Fruit fly (Drosophila melanogaster): Measurements from ENCODE around the gene Or33b.

The Or33b gene

dm6 chr2L:11935881-11936280 lies at the start of gene Or33b:
TSS of gene Or33b (plus strand) at chr2L:11936181.
- no peak for TF ChIP-seq usp (GFP tag; optimal IDR thresholded peaks at IDR 0.05)
- TF ChIP-seq Dll (optimal IDR thresholded peaks at IDR 0.05): no peak
- no peak for TF ChIP-seq CG8478 (optimal IDR thresholded peaks at IDR 0.05)
- no peak for TF ChIP-seq psq (optimal IDR thresholded peaks at IDR 0.05)
- TF ChIP-seq pan (optimal IDR thresholded peaks at IDR 0.05): no peak
- TF ChIP-seq EcR (GFP tag; optimal IDR thresholded peaks at IDR 0.05): no peak

dm6 chr2L:11893269-11893668 lies 42.7 kb upstream of the Or33b start:
- TF ChIP-seq pan (optimal IDR thresholded peaks at IDR 0.05): no peak
- no peak for TF ChIP-seq EcR (GFP tag; optimal IDR thresholded peaks at IDR 0.05)
- TF ChIP-seq CG8478 (optimal IDR thresholded peaks at IDR 0.05): no peak
- no peak for TF ChIP-seq usp (GFP tag; optimal IDR thresholded peaks at IDR 0.05)
- TF ChIP-seq Dll (optimal IDR thresholded peaks at IDR 0.05): no peak
- TF ChIP-seq psq (optimal IDR thresholded peaks at IDR 0.05): no peak

dm6 chr2L:11902483-11902882 lies 33.5 kb upstream of the Or33b start:
- TF ChIP-seq EcR (GFP tag; optimal IDR thresholded peaks at IDR 0.05) (no peak), pan (optimal IDR thresholded peaks at IDR 0.05) (no peak), psq (optimal IDR thresholded peaks at IDR 0.05) (no peak), Dll (optimal IDR thresholded peaks at IDR 0.05) (no peak), usp (GFP tag; optimal IDR thresholded peaks at IDR 0.05) (no peak), CG8478 (optimal IDR thresholded peaks at IDR 0.05) (no peak)

dm6 chr2L:11903335-11903734 lies 32.6 kb upstream of the Or33b start:
- no peak for TF ChIP-seq EcR (GFP tag; optimal IDR thresholded peaks at IDR 0.05)
- no peak for TF ChIP-seq pan (optimal IDR thresholded peaks at IDR 0.05)
- TF ChIP-seq CG8478 (optimal IDR thresholded peaks at IDR 0.05): no peak
- TF ChIP-seq Dll (optimal IDR thresholded peaks at IDR 0.05): no peak
- TF ChIP-seq psq (optimal IDR thresholded peaks at IDR 0.05): no peak
- TF ChIP-seq usp (GFP tag; optimal IDR thresholded peaks at IDR 0.05): no peak

- TF ChIP-seq CG8478 (optimal IDR thresholded peaks at IDR 0.05): no peak
- TF ChIP-seq EcR (GFP tag; optimal IDR thresholded peaks at IDR 0.05): no peak
- no peak for TF ChIP-seq Dll (optimal IDR thresholded peaks at IDR 0.05)
- no peak for TF ChIP-seq psq (optimal IDR thresholded peaks at IDR 0.05)
- no peak for TF ChIP-seq usp (GFP tag; optimal IDR thresholded peaks at IDR 0.05)
- no peak for TF ChIP-seq pan (optimal IDR thresholded peaks at IDR 0.05)
Observed at dm6 chr2L:11904181-11904580, 31.8 kb upstream of the Or33b start.

- TF ChIP-seq Dll (optimal IDR thresholded peaks at IDR 0.05) (no peak), usp (GFP tag; optimal IDR thresholded peaks at IDR 0.05) (no peak), psq (optimal IDR thresholded peaks at IDR 0.05) (no peak), pan (optimal IDR thresholded peaks at IDR 0.05) (no peak), EcR (GFP tag; optimal IDR thresholded peaks at IDR 0.05) (no peak), CG8478 (optimal IDR thresholded peaks at IDR 0.05) (no peak)
Observed at dm6 chr2L:11928464-11928863, 7.5 kb upstream of the Or33b start, which contains the start of gene Pde1c. TSS of gene Pde1c (minus strand) at chr2L:11928572.

- TF ChIP-seq Dll (optimal IDR thresholded peaks at IDR 0.05): no peak
- no peak for TF ChIP-seq EcR (GFP tag; optimal IDR thresholded peaks at IDR 0.05)
- TF ChIP-seq usp (GFP tag; optimal IDR thresholded peaks at IDR 0.05): no peak
- no peak for TF ChIP-seq psq (optimal IDR thresholded peaks at IDR 0.05)
- TF ChIP-seq CG8478 (optimal IDR thresholded peaks at IDR 0.05): no peak
- no peak for TF ChIP-seq pan (optimal IDR thresholded peaks at IDR 0.05)
Observed at dm6 chr2L:11931603-11932002, 4.4 kb upstream of the Or33b start.

- no peak for TF ChIP-seq EcR (GFP tag; optimal IDR thresholded peaks at IDR 0.05)
- TF ChIP-seq psq (optimal IDR thresholded peaks at IDR 0.05): no peak
- TF ChIP-seq Dll (optimal IDR thresholded peaks at IDR 0.05): no peak
- TF ChIP-seq pan (optimal IDR thresholded peaks at IDR 0.05): no peak
- TF ChIP-seq CG8478 (optimal IDR thresholded peaks at IDR 0.05): no peak
- TF ChIP-seq usp (GFP tag; optimal IDR thresholded peaks at IDR 0.05): no peak
Observed at dm6 chr2L:11934205-11934604, 1.8 kb upstream of the Or33b start, which contains the start of gene Or33a. TSS of gene Or33a (plus strand) at chr2L:11934505.

- TF ChIP-seq EcR (GFP tag; optimal IDR thresholded peaks at IDR 0.05) (no peak), usp (GFP tag; optimal IDR thresholded peaks at IDR 0.05) (no peak), CG8478 (optimal IDR thresholded peaks at IDR 0.05) (no peak), pan (optimal IDR thresholded peaks at IDR 0.05) (no peak), psq (optimal IDR thresholded peaks at IDR 0.05) (no peak), Dll (optimal IDR thresholded peaks at IDR 0.05) (no peak)
Observed at dm6 chr2L:11937669-11938068, 1.7 kb downstream of the Or33b start, which contains the start of gene Or33c. TSS of gene Or33c (plus strand) at chr2L:11937969.

- no peak for TF ChIP-seq pan (optimal IDR thresholded peaks at IDR 0.05)
Observed at dm6 chr2L:11940620-11941019, 4.6 kb downstream of the Or33b start.

dm6 chr2L:11942265-11942664 lies 6.3 kb downstream of the Or33b start:
- TF ChIP-seq EcR (GFP tag; optimal IDR thresholded peaks at IDR 0.05): no peak
- TF ChIP-seq Dll (optimal IDR thresholded peaks at IDR 0.05): no peak

dm6 chr2L:11942826-11943225 lies 6.8 kb downstream of the Or33b start:
- TF ChIP-seq EcR (GFP tag; optimal IDR thresholded peaks at IDR 0.05): no peak

- TF ChIP-seq usp (GFP tag; optimal IDR thresholded peaks at IDR 0.05): no peak
- no peak for TF ChIP-seq psq (optimal IDR thresholded peaks at IDR 0.05)
Observed at dm6 chr2L:11943829-11944228, 7.8 kb downstream of the Or33b start, which contains the start of gene Crys. TSS of gene Crys (plus strand) at chr2L:11944129.

dm6 chr2L:11947641-11948040 lies 11.7 kb downstream of the Or33b start, which contains the start of gene CG16964:
TSS of gene CG16964 (plus strand) at chr2L:11947941.
- TF ChIP-seq psq (optimal IDR thresholded peaks at IDR 0.05) (no peak), EcR (GFP tag; optimal IDR thresholded peaks at IDR 0.05) (no peak), pan (optimal IDR thresholded peaks at IDR 0.05) (no peak), usp (GFP tag; optimal IDR thresholded peaks at IDR 0.05) (no peak), CG8478 (optimal IDR thresholded peaks at IDR 0.05) (no peak), Dll (optimal IDR thresholded peaks at IDR 0.05) (no peak)
